Fruit fly (Drosophila melanogaster): ENCODE results near the gene CG11449.

DNA sequence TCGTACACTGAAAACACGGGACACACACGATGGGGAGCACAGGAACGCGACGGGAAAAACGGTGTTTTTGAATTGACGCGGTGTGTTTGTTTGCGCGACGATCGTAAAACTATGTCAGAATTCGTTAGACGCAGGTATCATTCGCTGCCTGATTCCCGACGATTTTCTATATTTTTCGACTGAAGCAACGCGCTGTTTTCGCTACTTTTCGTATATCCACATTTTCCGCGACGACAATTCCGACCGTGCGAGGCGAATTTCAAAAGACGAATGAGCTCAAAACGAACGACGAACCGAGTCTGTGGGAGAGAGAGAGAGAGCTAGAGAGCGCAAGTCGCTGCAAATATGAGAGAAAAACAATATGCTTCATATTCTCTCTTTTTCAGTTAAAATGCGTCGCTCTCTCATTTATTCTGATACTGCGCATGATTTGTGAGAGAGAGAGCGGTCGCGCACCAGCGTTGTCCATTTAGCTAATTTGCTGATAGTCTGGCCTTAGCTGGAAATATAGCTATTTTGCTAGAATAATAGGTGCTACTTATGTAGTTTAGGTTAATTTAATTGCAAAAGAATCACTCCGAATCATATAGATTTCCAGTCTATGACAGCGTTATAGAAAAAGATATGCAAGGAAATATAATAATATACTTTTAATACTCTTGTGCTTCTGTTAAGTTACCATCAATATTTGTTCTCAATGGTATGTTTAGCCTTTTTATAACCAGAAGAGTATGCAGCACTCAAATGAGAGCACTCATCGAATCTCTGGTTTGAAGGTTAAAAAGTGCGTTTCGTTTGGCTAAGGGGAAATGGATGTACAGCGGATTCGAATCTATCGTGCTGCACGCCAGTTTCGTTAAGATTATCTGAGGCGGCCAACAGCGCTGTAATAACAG lies 46.3 kb upstream of the CG11449 start, which contains the start of gene Ten-m:
- TF ChIP-seq CG8478 (optimal IDR thresholded peaks at IDR 0.05) (no peak), CTCF (optimal IDR thresholded peaks at IDR 0.05) (no peak)

All from S2 (cell line).